Fruit fly (Drosophila melanogaster): ENCODE measurements around the gene CG16952.

Gene CG16952

DNA sequence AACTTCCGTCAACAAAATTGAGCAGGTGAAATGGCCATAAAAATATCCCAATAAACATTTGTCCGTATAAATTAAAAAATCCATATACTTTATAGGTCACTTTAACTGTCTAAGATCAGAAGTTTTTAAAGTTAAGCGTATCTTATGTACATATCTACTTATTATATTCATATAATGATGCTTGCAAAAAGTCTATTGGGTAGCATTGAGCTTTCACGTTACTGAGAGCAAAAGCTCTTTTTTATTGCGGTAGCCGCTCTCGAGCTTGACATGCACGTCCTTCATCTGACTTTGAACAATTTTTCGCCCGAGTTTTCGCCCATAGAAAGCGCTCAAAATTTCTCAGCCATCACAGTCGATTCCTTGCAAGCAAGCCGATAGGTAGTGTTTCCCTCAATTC lies 2.1 kb upstream of the CG16952 start, which contains the start of gene Gapdh2 (continued):
- TF ChIP-seq CG3065 (GFP tag; optimal IDR thresholded peaks at IDR 0.05) (peak; percentile 91), CG3281 (GFP tag; optimal IDR thresholded peaks at IDR 0.05) (peak; percentile 100), kni (GFP tag; optimal IDR thresholded peaks at IDR 0.05) (peak; percentile 99), Atf3 (GFP tag; optimal IDR thresholded peaks at IDR 0.05) (peak; percentile 91), ac (GFP tag; optimal IDR thresholded peaks at IDR 0.05) (peak; percentile 87), ken (GFP tag; IDR thresholded peaks at IDR 0.05) (peak; percentile 98; the same call in 2 of the 3 replicates), CG11398 (GFP tag; optimal IDR thresholded peaks at IDR 0.05) (peak; percentile 93), slbo (GFP tag; IDR thresholded peaks at IDR 0.05) (peak; percentile 99), CG4707 (GFP tag; optimal IDR thresholded peaks at IDR 0.05) (peak; percentile 97), zfh1 (GFP tag; IDR thresholded peaks at IDR 0.05) (peak; percentile 98), CG2678 (tag; optimal IDR thresholded peaks at IDR 0.05) (peak; percentile 100), BtbVII (GFP tag; optimal IDR thresholded peaks at IDR 0.05) (peak; percentile 100)

- TF ChIP-seq chn (GFP tag; optimal IDR thresholded peaks at IDR 0.05), result no peak
- TF ChIP-seq CG17829 (tag; optimal IDR thresholded peaks at IDR 0.05), result no peak
- peak; percentile 62 for TF ChIP-seq Med (GFP tag)
- no peak for TF ChIP-seq CG17328 (GFP tag; IDR thresholded peaks at IDR 0.05)
- 0 out of 3 replicates have a peak, but pooled peaks have one; percentile 42 for TF ChIP-seq hb (GFP tag; IDR thresholded peaks at IDR 0.05; ENCODE audit: partially characterized antibody)
- TF ChIP-seq hbn (GFP tag; IDR thresholded peaks at IDR 0.05; ENCODE audit: partially characterized antibody), result no peak
- TF ChIP-seq cato (GFP tag; optimal IDR thresholded peaks at IDR 0.05; ENCODE audit: borderline replicate concordance), result no peak
- TF ChIP-seq sc (optimal IDR thresholded peaks at IDR 0.05), result no peak
- no peak for TF ChIP-seq sc (GFP tag; optimal IDR thresholded peaks at IDR 0.05)
- TF ChIP-seq ci (GFP tag; IDR thresholded peaks at IDR 0.05), result no peak
- TF ChIP-seq Ets65A (GFP tag), result peak; percentile 79
- no peak for TF ChIP-seq CG5245 (GFP tag; optimal IDR thresholded peaks at IDR 0.05)
- no peak for TF ChIP-seq p53 (GFP tag; optimal IDR thresholded peaks at IDR 0.05)
Measured at dm6 chrX:15868781-15869180, 1.2 kb upstream of the CG16952 start.

- TF ChIP-seq CG43689 (GFP tag; IDR thresholded peaks at IDR 0.05) (no peak), ranshi (GFP tag; IDR thresholded peaks at IDR 0.05) (peak; percentile 29; the same call in 1 of the 2 replicates), Atf6 (GFP tag; IDR thresholded peaks at IDR 0.05) (peak; percentile 78), CG3838 (GFP tag; optimal IDR thresholded peaks at IDR 0.05) (peak; percentile 34), Dip3 (GFP tag; optimal IDR thresholded peaks at IDR 0.05) (peak; percentile 35), CG32772 (GFP tag; IDR thresholded peaks at IDR 0.05) (no peak), CG12299 (tag; optimal IDR thresholded peaks at IDR 0.05) (peak; percentile 63), CG13775 (GFP tag; optimal IDR thresholded peaks at IDR 0.05) (peak; percentile 32), unpg (GFP tag; optimal IDR thresholded peaks at IDR 0.05) (no peak), lbe (GFP tag; optimal IDR thresholded peaks at IDR 0.05) (no peak), maf-S (GFP tag; optimal IDR thresholded peaks at IDR 0.05) (peak; percentile 52), CG8478 (optimal IDR thresholded peaks at IDR 0.05) (no peak), pum (GFP tag; optimal IDR thresholded peaks at IDR 0.05) (peak; percentile 15), schlank (tag; optimal IDR thresholded peaks at IDR 0.05) (peak; percentile 62), NK7.1 (GFP tag; optimal IDR thresholded peaks at IDR 0.05) (peak; percentile 38), disco-r (GFP tag; optimal IDR thresholded peaks at IDR 0.05) (peak; percentile 27), CG16863 (GFP tag; optimal IDR thresholded peaks at IDR 0.05) (peak; percentile 51), fd102C (GFP tag; optimal IDR thresholded peaks at IDR 0.05) (no peak), sens (GFP tag) (peak; percentile 87), caup (GFP tag; optimal IDR thresholded peaks at IDR 0.05; ENCODE audit: severe bottlenecking) (peak; percentile 90), cg (GFP tag; optimal IDR thresholded peaks at IDR 0.05) (peak; percentile 53), abd-A (tag; optimal IDR thresholded peaks at IDR 0.05) (no peak), Pdp1 (GFP tag; optimal IDR thresholded peaks at IDR 0.05) (peak in 1 of 2 experiments; percentile 23)
Measured at dm6 chrX:15870777-15871757, 1.1 kb downstream of the CG16952 start.

All from whole organism, embryonic.